Worm (Caenorhabditis elegans) whole organism, L4/young adult: ENCODE results near the gene K08D8.4.

ENCODE experiments used
- W03F9.2 ChIP-seq: fragments of 150-350 bp; optimal IDR thresholded peaks from 2 replicates; lab custom pipeline; 2014; ENCODE audit warnings: missing biosample characterization, missing genetic modification characterization
- dao-5 ChIP-seq: sonication (generic microtip); optimal IDR thresholded peaks from 2 replicates; lab custom pipeline; 2016; ENCODE audit warnings: missing genotype, missing genetic modification characterization, moderate library complexity, missing compliant biosample characterization

DNA sequence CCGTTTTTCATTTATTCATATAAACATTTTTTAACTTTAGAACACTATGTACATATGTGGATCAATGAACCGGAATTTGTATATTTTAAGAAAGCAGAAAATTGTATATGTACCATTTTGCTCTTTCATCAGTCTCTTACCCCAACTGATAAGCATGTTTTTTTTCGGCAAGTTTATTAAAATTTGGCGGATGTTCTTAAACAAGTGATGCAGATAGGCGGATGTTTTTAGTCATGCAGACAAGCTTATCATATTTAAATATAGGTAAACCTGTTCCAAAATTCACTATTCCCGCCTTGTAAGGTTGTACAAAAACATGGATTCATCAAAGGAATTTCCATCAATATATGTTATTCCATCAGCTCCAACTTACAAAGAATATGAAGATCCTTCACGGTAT, 10.4 kb downstream of the K08D8.4 start, which contains the start of gene K08D8.9:
- no peak for TF ChIP-seq W03F9.2 (tag; lab: Kevin White, UChicago)
- TF ChIP-seq dao-5 (tag; lab: Kevin White, UChicago), result no peak
